Fruit fly (Drosophila melanogaster): ENCODE measurements around the gene Ttc1.

The Ttc1 gene

DNA sequence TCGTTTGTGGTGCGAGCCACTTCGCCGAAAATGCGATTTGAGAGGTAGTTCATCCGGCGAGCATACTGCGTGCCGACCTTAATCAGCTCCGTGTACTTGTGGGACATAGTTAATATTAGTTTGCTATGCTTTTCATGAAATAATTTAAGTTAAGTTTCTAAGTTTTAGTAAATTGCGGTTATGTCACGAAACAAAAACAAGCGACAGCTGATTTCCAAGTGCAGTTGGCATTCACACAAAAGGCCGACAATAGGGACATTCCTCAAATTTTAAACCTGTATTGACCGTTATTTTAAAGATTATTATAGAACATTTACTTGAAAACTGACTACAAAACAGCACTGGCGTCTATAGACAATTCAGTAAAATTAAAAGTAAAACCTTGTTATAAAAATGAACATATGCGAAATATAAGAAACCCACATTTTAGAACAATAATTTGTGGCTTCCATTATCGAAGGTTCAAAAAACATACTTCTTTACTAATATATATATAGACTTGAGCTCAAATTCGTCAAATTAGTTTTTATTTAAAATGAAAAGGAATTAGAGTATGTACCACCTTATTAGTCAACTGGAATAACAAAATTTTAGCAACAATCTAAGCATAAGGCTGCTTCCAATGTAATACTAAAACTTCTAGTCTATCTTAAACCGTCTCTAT is 6.3 kb downstream of the Ttc1 start, which contains the start of gene mRpS33:
mRpS33 (minus strand) TSS at position 224 of the 664 bp plus-strand sequence.
- TF ChIP-seq Blimp-1 (GFP tag; optimal IDR thresholded peaks at IDR 0.05) (no peak), vri (GFP tag; optimal IDR thresholded peaks at IDR 0.05) (peak; percentile 49), Eip78C (GFP tag) (peak; percentile 16), CG32006 (GFP tag; optimal IDR thresholded peaks at IDR 0.05) (no peak), Ets21C (GFP tag; optimal IDR thresholded peaks at IDR 0.05) (no peak), CG6163 (GFP tag; IDR thresholded peaks at IDR 0.05) (no peak)

DNA sequence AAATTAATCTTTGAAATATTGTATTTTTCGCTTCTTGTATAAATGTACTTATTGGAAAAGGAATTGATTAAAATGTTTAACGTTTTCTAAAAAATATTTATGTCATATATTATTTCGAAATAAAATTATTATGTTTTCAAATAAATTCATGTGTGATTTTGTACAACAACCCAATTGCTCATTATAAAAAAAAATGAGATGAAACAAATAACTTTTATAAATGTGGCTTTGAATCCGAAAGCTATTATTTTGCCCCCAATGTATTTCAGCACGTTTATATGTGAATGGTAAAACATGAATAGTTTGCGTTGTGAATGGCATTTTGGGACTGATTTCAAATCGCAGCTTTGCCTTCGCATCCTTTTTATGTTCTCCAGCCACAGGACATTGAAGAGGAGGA is 8.2 kb downstream of the Ttc1 start, which contains the start of gene CG14881:
CG14881 (plus strand) TSS at position 301 of the 400 bp plus-strand sequence.
- no peak for TF ChIP-seq dac (GFP tag; optimal IDR thresholded peaks at IDR 0.05)
- no peak for TF ChIP-seq Met (GFP tag; optimal IDR thresholded peaks at IDR 0.05)
- TF ChIP-seq CG8632 (GFP tag; optimal IDR thresholded peaks at IDR 0.05) = no peak
- TF ChIP-seq Smox (GFP tag; optimal IDR thresholded peaks at IDR 0.05) = no peak
- TF ChIP-seq CG6854 (GFP tag; optimal IDR thresholded peaks at IDR 0.05) = no peak
- no peak for TF ChIP-seq CG32006 (GFP tag; optimal IDR thresholded peaks at IDR 0.05)
- no peak for TF ChIP-seq pdm3 (GFP tag; optimal IDR thresholded peaks at IDR 0.05)
- no peak for TF ChIP-seq ss (GFP tag; optimal IDR thresholded peaks at IDR 0.05)
- TF ChIP-seq CG6792 (GFP tag; optimal IDR thresholded peaks at IDR 0.05) = no peak
- no peak for TF ChIP-seq Lpt (GFP tag; optimal IDR thresholded peaks at IDR 0.05)
- TF ChIP-seq Eip75B (GFP tag; optimal IDR thresholded peaks at IDR 0.05) = no peak
- no peak for TF ChIP-seq CG8119 (GFP tag; IDR thresholded peaks at IDR 0.05)
- TF ChIP-seq svp (GFP tag) = no peak
- TF ChIP-seq Eip93F (GFP tag; optimal IDR thresholded peaks at IDR 0.05) = no peak
- TF ChIP-seq Gug (GFP tag; IDR thresholded peaks at IDR 0.05) = no peak

DNA sequence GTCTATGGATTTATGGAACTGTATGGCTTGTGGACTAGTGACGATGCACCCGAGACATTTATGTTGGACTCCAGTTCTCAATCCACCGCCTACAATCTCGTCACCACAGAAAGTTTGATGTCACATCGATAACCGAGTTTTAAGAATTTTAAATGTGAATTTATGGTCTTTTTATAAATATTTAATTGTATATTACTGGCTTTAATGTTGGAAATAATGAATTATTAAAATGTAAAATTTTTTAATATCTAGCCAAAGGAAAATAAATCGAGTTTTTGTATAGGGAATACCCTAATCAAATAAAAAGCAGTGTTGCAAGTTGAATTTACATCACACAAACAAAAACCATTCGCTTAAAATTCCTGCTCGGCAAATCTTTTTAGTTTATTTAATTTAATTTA is 10.1 kb downstream of the Ttc1 start, which contains the start of gene Fntb:
Fntb (plus strand) TSS at position 334 of the 401 bp plus-strand sequence.
- TF ChIP-seq Sox15 (GFP tag; optimal IDR thresholded peaks at IDR 0.05) (peak; percentile 38), Eip75B (GFP tag; optimal IDR thresholded peaks at IDR 0.05) (no peak), eg (GFP tag; IDR thresholded peaks at IDR 0.05) (peak; percentile 54), vri (GFP tag; optimal IDR thresholded peaks at IDR 0.05) (peak; percentile 53), CG1621 (tag; optimal IDR thresholded peaks at IDR 0.05) (no peak), CG3032 (tag; optimal IDR thresholded peaks at IDR 0.05) (peak; percentile 66), spab (GFP tag; optimal IDR thresholded peaks at IDR 0.05) (no peak), fkh (GFP tag; optimal IDR thresholded peaks at IDR 0.05) (no peak), Met (GFP tag; optimal IDR thresholded peaks at IDR 0.05) (no peak), Ets21C (GFP tag; optimal IDR thresholded peaks at IDR 0.05) (no peak), cyc (GFP tag; optimal IDR thresholded peaks at IDR 0.05) (peak; percentile 45), ss (GFP tag; optimal IDR thresholded peaks at IDR 0.05) (no peak), fd59A (GFP tag; optimal IDR thresholded peaks at IDR 0.05) (peak; percentile 7), CG9139 (GFP tag; optimal IDR thresholded peaks at IDR 0.05) (no peak), CG31627 (GFP tag; optimal IDR thresholded peaks at IDR 0.05) (peak; percentile 46), CG10669 (GFP tag; optimal IDR thresholded peaks at IDR 0.05) (no peak), pdm3 (GFP tag; optimal IDR thresholded peaks at IDR 0.05) (no peak), Blimp-1 (GFP tag; optimal IDR thresholded peaks at IDR 0.05) (no peak), CG8632 (GFP tag; optimal IDR thresholded peaks at IDR 0.05) (no peak), CG6792 (GFP tag; optimal IDR thresholded peaks at IDR 0.05) (peak; percentile 47), CG3919 (GFP tag; optimal IDR thresholded peaks at IDR 0.05) (no peak), Sox14 (GFP tag; optimal IDR thresholded peaks at IDR 0.05) (peak; percentile 52), CG6808 (GFP tag; optimal IDR thresholded peaks at IDR 0.05) (no peak), net (GFP tag; optimal IDR thresholded peaks at IDR 0.05) (no peak), lz (GFP tag; optimal IDR thresholded peaks at IDR 0.05) (peak; percentile 76), CG10631 (GFP tag; optimal IDR thresholded peaks at IDR 0.05) (no peak), CG16779 (tag; optimal IDR thresholded peaks at IDR 0.05) (no peak), esn (GFP tag; optimal IDR thresholded peaks at IDR 0.05) (peak; percentile 78), Hr4 (GFP tag; optimal IDR thresholded peaks at IDR 0.05) (no peak), acj6 (GFP tag; optimal IDR thresholded peaks at IDR 0.05) (no peak), CG15336 (GFP tag; IDR thresholded peaks at IDR 0.05) (peak; percentile 53; the same call in 1 of the 2 replicates), CG6276 (GFP tag; optimal IDR thresholded peaks at IDR 0.05) (no peak), CG8119 (GFP tag; IDR thresholded peaks at IDR 0.05) (peak; percentile 57; the same call in 2 of the 3 replicates), OdsH (GFP tag; optimal IDR thresholded peaks at IDR 0.05) (no peak), dsx (GFP tag; optimal IDR thresholded peaks at IDR 0.05; ENCODE audit: poor library complexity, severe bottlenecking) (peak; percentile 70), CG7368 (GFP tag; optimal IDR thresholded peaks at IDR 0.05) (no peak)
